Worm (Caenorhabditis elegans): Measurements from ENCODE around the gene H20E11.2.

H20E11.2 gene

ce11 chrIV:6839091-6839522 lies 11.5 kb downstream of the H20E11.2 start (continued):
- no peak for TF ChIP-seq unc-130 (tag; optimal IDR thresholded peaks at IDR 0.05)
- TF ChIP-seq hlh-17 (GFP tag; optimal IDR thresholded peaks at IDR 0.05; ENCODE audit: borderline replicate concordance): no peak
- TF ChIP-seq jun-1 (tag; optimal IDR thresholded peaks at IDR 0.05): peak; percentile 79
- TF ChIP-seq elt-3 (tag; optimal IDR thresholded peaks at IDR 0.05): no peak
- peak; percentile 76 for TF ChIP-seq nhr-19 (GFP tag; conservative IDR thresholded peaks at IDR 0.05)
- TF ChIP-seq egl-13 (tag; optimal IDR thresholded peaks at IDR 0.05): peak; percentile 90
- TF ChIP-seq ztf-4 (tag; optimal IDR thresholded peaks at IDR 0.05): peak; percentile 56
- TF ChIP-seq fkh-10 (GFP tag; optimal IDR thresholded peaks at IDR 0.05): peak; percentile 94
- TF ChIP-seq nhr-90 (tag; optimal IDR thresholded peaks at IDR 0.05; ENCODE audit: poor library complexity): peak; percentile 69
- TF ChIP-seq nhr-77 (tag; optimal IDR thresholded peaks at IDR 0.05): peak; percentile 75
- no peak for TF ChIP-seq unc-30 (tag; optimal IDR thresholded peaks at IDR 0.05)
- peak; percentile 74 for TF ChIP-seq xbp-1 (tag; optimal IDR thresholded peaks at IDR 0.05)
- peak; percentile 59 for TF ChIP-seq mep-1 (tag; optimal IDR thresholded peaks at IDR 0.05)
- TF ChIP-seq F16B12.6 (tag; optimal IDR thresholded peaks at IDR 0.05): no peak
- peak; percentile 58 for TF ChIP-seq fos-1 (tag; optimal IDR thresholded peaks at IDR 0.05)
- TF ChIP-seq efl-3 (GFP tag; optimal IDR thresholded peaks at IDR 0.05): no peak
- TF ChIP-seq rnt-1 (tag; optimal IDR thresholded peaks at IDR 0.05): peak; percentile 88
- TF ChIP-seq unc-86 (tag; optimal IDR thresholded peaks at IDR 0.05): peak; percentile 81
- peak; percentile 58 for TF ChIP-seq aly-2 (tag; optimal IDR thresholded peaks at IDR 0.05)
- no peak; the same call in 1 of the 2 replicates for TF ChIP-seq mab-9 (GFP tag; IDR thresholded peaks at IDR 0.05)
- TF ChIP-seq lin-39 (tag; optimal IDR thresholded peaks at IDR 0.05): peak; percentile 61
- TF ChIP-seq lir-3 (tag; optimal IDR thresholded peaks at IDR 0.05; ENCODE audit: poor library complexity): peak; percentile 70
- no peak for TF ChIP-seq ces-1 (GFP tag; optimal IDR thresholded peaks at IDR 0.05)
- peak; percentile 92 for TF ChIP-seq elt-2 (tag; optimal IDR thresholded peaks at IDR 0.05)

- TF ChIP-seq elt-2 (tag; optimal IDR thresholded peaks at IDR 0.05): peak; percentile 67
- peak; percentile 27 for TF ChIP-seq nhr-20 (tag; optimal IDR thresholded peaks at IDR 0.05)
- no peak for TF ChIP-seq dpl-1 (GFP tag; optimal IDR thresholded peaks at IDR 0.05)
- TF ChIP-seq isw-1 (GFP tag; IDR thresholded peaks at IDR 0.05): no peak
- TF ChIP-seq dsc-1 (tag; optimal IDR thresholded peaks at IDR 0.05): peak; percentile 61
- peak; percentile 24 for TF ChIP-seq snu-23 (GFP tag; optimal IDR thresholded peaks at IDR 0.05)
- TF ChIP-seq mep-1 (tag; optimal IDR thresholded peaks at IDR 0.05): peak; percentile 25
- TF ChIP-seq lin-14 (GFP tag; optimal IDR thresholded peaks at IDR 0.05): peak; percentile 42
- peak in 1 of 6 experiments; percentile 76 for TF ChIP-seq elt-3 (tag; optimal IDR thresholded peaks at IDR 0.05)
- TF ChIP-seq fos-1 (tag; optimal IDR thresholded peaks at IDR 0.05): no peak
- TF ChIP-seq nhr-85 (tag): peak; percentile 66
- TF ChIP-seq blmp-1 (tag; optimal IDR thresholded peaks at IDR 0.05): peak; percentile 88
- TF ChIP-seq lin-35 (GFP tag; optimal IDR thresholded peaks at IDR 0.05): peak in 1 of 2 experiments; percentile 39
Observed at ce11 chrIV:6841562-6842282, 14.1 kb downstream of the H20E11.2 start.

- TF ChIP-seq unc-130 (tag; optimal IDR thresholded peaks at IDR 0.05): no peak
- TF ChIP-seq fkh-10 (GFP tag; optimal IDR thresholded peaks at IDR 0.05): no peak
- no peak for TF ChIP-seq pqm-1 (tag; optimal IDR thresholded peaks at IDR 0.05)
- no peak for TF ChIP-seq blmp-1 (tag; optimal IDR thresholded peaks at IDR 0.05)
- TF ChIP-seq hlh-4 (tag; optimal IDR thresholded peaks at IDR 0.05): no peak
- TF ChIP-seq irx-1 (tag; optimal IDR thresholded peaks at IDR 0.05): no peak
- no peak for TF ChIP-seq pag-3 (tag; optimal IDR thresholded peaks at IDR 0.05; ENCODE audit: borderline replicate concordance, insufficient read depth)
- TF ChIP-seq isw-1 (GFP tag; IDR thresholded peaks at IDR 0.05): no peak
- TF ChIP-seq sup-37 (GFP tag; optimal IDR thresholded peaks at IDR 0.05): no peak
- no peak for TF ChIP-seq ztf-11 (tag; optimal IDR thresholded peaks at IDR 0.05)
- no peak for TF ChIP-seq snpc-4 (tag; optimal IDR thresholded peaks at IDR 0.05)
- no peak for TF ChIP-seq nhr-76 (tag; optimal IDR thresholded peaks at IDR 0.05)
- no peak for TF ChIP-seq xbp-1 (tag; optimal IDR thresholded peaks at IDR 0.05)
Observed at ce11 chrIV:6842470-6843008, 15.0 kb downstream of the H20E11.2 start, which contains the start of gene lip-1. Gene lip-1 (plus strand): TSS chrIV:6842958.
